Worm (Caenorhabditis elegans): ENCODE results near the gene T23B12.6.

The T23B12.6 gene

DNA sequence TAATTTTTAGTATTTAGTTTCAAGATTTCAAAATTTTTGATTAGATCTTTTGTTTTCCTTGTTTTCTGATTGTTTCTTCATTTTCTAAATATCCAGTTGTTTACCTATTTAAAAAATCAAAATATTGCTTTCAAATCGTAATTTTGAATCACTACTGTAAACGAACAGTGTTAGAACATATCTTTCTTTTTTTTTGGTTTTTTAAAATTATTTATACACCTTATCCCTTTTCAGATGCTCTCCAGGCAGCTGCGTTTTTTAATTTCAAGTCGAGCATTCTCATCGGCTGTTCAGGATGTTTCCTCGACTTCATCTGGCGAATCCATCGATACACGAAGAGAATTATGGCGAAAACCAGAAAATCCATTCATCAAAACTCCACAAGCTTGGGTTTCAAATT lies 6.8 kb upstream of the T23B12.6 start, which contains the start of gene mrpl-4:
Gene mrpl-4, plus strand, starts transcription at position 235 of the 400 bp plus-strand sequence.
- no peak for TF ChIP-seq nhr-10 (tag; optimal IDR thresholded peaks at IDR 0.05)
- no peak for TF ChIP-seq snpc-4 (tag; optimal IDR thresholded peaks at IDR 0.05)
- no peak for TF ChIP-seq crh-2 (tag; optimal IDR thresholded peaks at IDR 0.05)
- TF ChIP-seq ceh-82 (tag; optimal IDR thresholded peaks at IDR 0.05), result no peak
- no peak for TF ChIP-seq mdl-1 (tag; optimal IDR thresholded peaks at IDR 0.05)
- no peak for TF ChIP-seq sem-4 (tag; optimal IDR thresholded peaks at IDR 0.05)
- no peak for TF ChIP-seq lin-39 (tag; optimal IDR thresholded peaks at IDR 0.05)
- no peak for TF ChIP-seq ZK546.5 (tag; optimal IDR thresholded peaks at IDR 0.05)
- no peak for TF ChIP-seq nhr-77 (tag; optimal IDR thresholded peaks at IDR 0.05)

DNA sequence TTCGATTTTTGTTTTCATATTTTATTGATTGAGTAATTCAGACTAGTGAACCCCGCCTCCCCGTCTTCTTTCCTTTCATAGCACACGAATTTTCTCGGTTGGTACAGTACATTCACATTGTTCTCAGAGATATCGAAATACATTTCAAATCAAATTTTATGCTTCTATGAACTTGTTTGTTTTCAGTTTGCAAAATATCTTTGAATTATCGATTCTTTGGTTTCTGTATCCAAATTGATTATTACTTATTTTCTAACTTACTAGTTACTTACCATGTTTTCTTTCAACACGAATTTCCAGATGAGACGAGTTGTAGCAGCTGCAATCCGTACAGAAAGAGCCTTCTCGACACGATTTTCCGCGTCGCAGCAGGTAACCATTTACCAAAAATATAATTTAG lies 5.2 kb upstream of the T23B12.6 start, which contains the start of gene mrps-2:
Gene mrps-2, plus strand, starts transcription at position 301 of the 400 bp plus-strand sequence.
- TF ChIP-seq egl-27 (tag; optimal IDR thresholded peaks at IDR 0.05) (no peak), ztf-4 (tag; optimal IDR thresholded peaks at IDR 0.05) (no peak), mbf-1 (tag; optimal IDR thresholded peaks at IDR 0.05) (no peak), zag-1 (tag; optimal IDR thresholded peaks at IDR 0.05) (no peak), lin-11 (tag; optimal IDR thresholded peaks at IDR 0.05) (no peak), C34F6.9 (tag; optimal IDR thresholded peaks at IDR 0.05) (no peak), nhr-6 (tag; optimal IDR thresholded peaks at IDR 0.05) (no peak), gmeb-1 (tag; optimal IDR thresholded peaks at IDR 0.05) (no peak), skn-1 (tag; optimal IDR thresholded peaks at IDR 0.05) (no peak), nhr-129 (tag; optimal IDR thresholded peaks at IDR 0.05) (no peak), mdl-1 (tag; optimal IDR thresholded peaks at IDR 0.05) (no peak), sma-9 (GFP tag; optimal IDR thresholded peaks at IDR 0.05) (no peak), sma-9 (tag; optimal IDR thresholded peaks at IDR 0.05) (no peak), elt-3 (tag; optimal IDR thresholded peaks at IDR 0.05) (no peak), ceh-82 (tag; optimal IDR thresholded peaks at IDR 0.05) (no peak)

DNA sequence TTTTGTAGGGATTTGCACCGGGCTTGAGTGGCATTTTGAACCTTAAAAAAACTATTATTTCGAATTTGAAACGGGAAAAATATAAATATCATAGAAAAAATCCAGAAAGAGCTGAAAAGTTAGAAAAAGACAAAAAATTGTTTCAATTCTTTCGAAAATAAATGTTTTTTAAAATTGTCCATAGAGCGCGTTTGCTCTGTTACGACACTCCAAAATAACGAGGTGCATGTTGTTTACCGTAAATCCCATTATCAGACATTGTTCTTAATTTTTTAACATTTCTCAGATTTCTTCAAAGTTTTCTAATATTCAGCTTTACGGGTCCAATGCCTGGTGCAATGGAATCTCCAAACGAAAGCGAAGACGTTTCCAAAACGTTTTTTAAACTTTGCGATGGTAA lies 1.9 kb upstream of the T23B12.6 start, which contains the start of the genes dnj-22 and natc-1:
Gene dnj-22, minus strand, starts transcription at position 47 of the 400 bp plus-strand sequence.
Gene natc-1, plus strand, starts transcription at position 286 of the 400 bp plus-strand sequence.
- peak; percentile 76 for TF ChIP-seq nhr-25 (tag; optimal IDR thresholded peaks at IDR 0.05)
- TF ChIP-seq mab-5 (tag; optimal IDR thresholded peaks at IDR 0.05), result peak; percentile 84
- TF ChIP-seq fos-1 (tag; optimal IDR thresholded peaks at IDR 0.05), result peak; percentile 47
- TF ChIP-seq ceh-16 (tag; optimal IDR thresholded peaks at IDR 0.05), result no peak
- peak; percentile 98 for TF ChIP-seq C34F6.9 (tag; optimal IDR thresholded peaks at IDR 0.05)
- TF ChIP-seq lin-39 (tag; optimal IDR thresholded peaks at IDR 0.05), result no peak
- TF ChIP-seq nhr-12 (tag; optimal IDR thresholded peaks at IDR 0.05), result no peak
- peak; percentile 61 for TF ChIP-seq nhr-21 (tag; optimal IDR thresholded peaks at IDR 0.05)
- no peak for TF ChIP-seq unc-62 (GFP tag; optimal IDR thresholded peaks at IDR 0.05)
- TF ChIP-seq sma-9 (GFP tag; optimal IDR thresholded peaks at IDR 0.05), result peak; percentile 91
- TF ChIP-seq sma-9 (tag; optimal IDR thresholded peaks at IDR 0.05), result no peak
- TF ChIP-seq nhr-6 (tag; optimal IDR thresholded peaks at IDR 0.05), result peak; percentile 72
- TF ChIP-seq nhr-10 (tag; optimal IDR thresholded peaks at IDR 0.05), result peak; percentile 12
- TF ChIP-seq crh-2 (tag; optimal IDR thresholded peaks at IDR 0.05), result peak; percentile 92
- peak; percentile 83 for TF ChIP-seq lin-13 (GFP tag; optimal IDR thresholded peaks at IDR 0.05)
- no peak for TF ChIP-seq peb-1 (tag; optimal IDR thresholded peaks at IDR 0.05)
- peak; percentile 42 for TF ChIP-seq ztf-4 (tag; optimal IDR thresholded peaks at IDR 0.05)
- TF ChIP-seq mbf-1 (tag; optimal IDR thresholded peaks at IDR 0.05), result no peak
- no peak for TF ChIP-seq ztf-1 (GFP tag; conservative IDR thresholded peaks at IDR 0.05)
- peak; percentile 96 for TF ChIP-seq unc-55 (GFP tag; optimal IDR thresholded peaks at IDR 0.05)
- peak; percentile 19 for TF ChIP-seq blmp-1 (tag; optimal IDR thresholded peaks at IDR 0.05; ENCODE audit: insufficient read depth)
- TF ChIP-seq ZK546.5 (tag; optimal IDR thresholded peaks at IDR 0.05), result no peak
- no peak for TF ChIP-seq alr-1 (tag; optimal IDR thresholded peaks at IDR 0.05)
- peak; percentile 46 for TF ChIP-seq F13H6.1 (tag; optimal IDR thresholded peaks at IDR 0.05)
- peak in 1 of 2 experiments; percentile 34 for TF ChIP-seq mdl-1 (tag; optimal IDR thresholded peaks at IDR 0.05)
- TF ChIP-seq nhr-129 (tag; optimal IDR thresholded peaks at IDR 0.05), result peak; percentile 85
- peak; percentile 77 for TF ChIP-seq sma-3 (GFP tag; optimal IDR thresholded peaks at IDR 0.05)
- peak; percentile 76 for TF ChIP-seq R02D3.7 (tag; optimal IDR thresholded peaks at IDR 0.05)
- TF ChIP-seq nhr-237 (tag; optimal IDR thresholded peaks at IDR 0.05), result no peak
- TF ChIP-seq nhr-77 (tag; optimal IDR thresholded peaks at IDR 0.05), result no peak
- TF ChIP-seq snpc-4 (tag; optimal IDR thresholded peaks at IDR 0.05), result peak; percentile 88
- peak; percentile 86 for TF ChIP-seq sem-4 (tag; optimal IDR thresholded peaks at IDR 0.05)
- TF ChIP-seq skn-1 (tag; optimal IDR thresholded peaks at IDR 0.05), result peak; percentile 63
- TF ChIP-seq lsy-2 (tag; optimal IDR thresholded peaks at IDR 0.05), result peak; percentile 50 to 90
- peak; percentile 86 for TF ChIP-seq gmeb-1 (tag; optimal IDR thresholded peaks at IDR 0.05)
- no peak for TF ChIP-seq elt-3 (tag; optimal IDR thresholded peaks at IDR 0.05)

Measured in whole organism, L2 larva.